Fruit fly (Drosophila melanogaster) whole organism, wandering third instar larva: ENCODE data around the gene CG13280.
A peak's percentile ranks its signal among the peaks of the same experiment; 100 is the strongest.

Source experiments
- Mio ChIP-seq: sonication (Bioruptor generic); optimal IDR thresholded peaks from 2 replicates; lab custom pipeline; 2016; ENCODE audit warnings: missing biosample characterization, missing genetic modification characterization
- Myc ChIP-seq: fragments of >200 bp; optimal IDR thresholded peaks from 2 replicates; lab custom pipeline; 2017
- Sp1 ChIP-seq: fragments of 200-800 bp; sonication (Bioruptor generic); optimal IDR thresholded peaks from 3 replicates; lab custom pipeline; 2019; ENCODE audit warnings: missing biosample characterization, mild to moderate bottlenecking, missing genetic modification characterization, moderate library complexity
- br ChIP-seq: fragments of 200-800 bp; sonication (Bioruptor generic); optimal IDR thresholded peaks from 2 replicates; lab custom pipeline; 2016; ENCODE audit warnings: missing biosample characterization, missing genetic modification characterization
- dl ChIP-seq, 2 experiments: fragments of 175-275, 200-275 bp in 1 of 2; fragments of 200-275 bp in 1 of 2; sonication (Bioruptor generic); optimal IDR thresholded peaks; lab custom pipeline; 2018; ENCODE audit warnings: mild to moderate bottlenecking in 2 of 2, missing biosample characterization in 2 of 2, missing genetic modification characterization in 2 of 2, moderate library complexity in 2 of 2; ENCODE audit not compliant: partially characterized antibody in 2 of 2, insufficient read depth in 1 of 2
- fru ChIP-seq: fragments of 200-800 bp; sonication (Bioruptor generic); optimal IDR thresholded peaks from 3 replicates; lab custom pipeline; 2016; ENCODE audit warnings: missing biosample characterization, mild to moderate bottlenecking, missing genetic modification characterization
- h ChIP-seq: fragments of 200-800 bp; sonication (Bioruptor generic); optimal IDR thresholded peaks from 3 replicates; lab custom pipeline; 2016; ENCODE audit warnings: missing biosample characterization, mild to moderate bottlenecking, missing genetic modification characterization
- psq ChIP-seq: fragments of 200-800 bp; sonication (Bioruptor generic); optimal IDR thresholded peaks from 3 replicates; lab custom pipeline; 2017; ENCODE audit warnings: missing biosample characterization, mild to moderate bottlenecking, missing genetic modification characterization, moderate library complexity
- rgr ChIP-seq: fragments of 200-800 bp; sonication (Bioruptor generic); optimal IDR thresholded peaks from 3 replicates; lab custom pipeline; 2016; ENCODE audit warnings: missing biosample characterization, mild to moderate bottlenecking, missing genetic modification characterization
- usp ChIP-seq: fragments of >200 bp; optimal IDR thresholded peaks from 2 replicates; lab custom pipeline; 2017; ENCODE audit warnings: missing biosample characterization, missing genetic modification characterization

DNA sequence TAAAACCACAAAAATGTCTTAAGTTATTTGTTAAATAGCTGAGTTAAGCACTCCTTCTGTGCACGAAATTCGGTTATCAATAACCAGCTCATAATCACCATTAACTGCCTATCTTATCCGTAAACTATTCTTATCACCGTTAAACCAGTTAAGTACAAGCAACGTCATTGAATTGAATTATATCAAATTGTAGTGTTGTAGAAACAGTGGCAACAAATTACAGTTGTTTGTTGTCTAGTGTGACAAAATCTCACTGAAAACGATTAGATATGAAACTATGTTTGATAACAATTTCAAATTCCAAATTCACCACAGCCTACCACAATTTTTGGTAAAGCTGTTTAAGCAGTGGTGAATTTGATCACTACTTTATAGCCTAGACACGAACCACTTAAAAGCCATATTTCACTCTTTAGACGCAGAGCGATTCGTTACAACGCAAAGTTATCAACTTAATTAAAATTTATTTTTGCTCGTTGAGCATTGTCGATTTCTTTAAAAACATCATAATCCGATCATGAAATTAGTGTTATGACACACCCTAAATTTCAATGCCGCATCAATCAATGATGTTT lies 19.2 kb downstream of the CG13280 start:
- TF ChIP-seq fru: no peak
- TF ChIP-seq h (GFP tag; lab: Kevin White, UChicago): no peak
- TF ChIP-seq usp: no peak
- TF ChIP-seq dl (GFP tag; optimal IDR thresholded peaks at IDR 0.05; lab: Kevin White, UChicago; ENCODE audit: insufficient read depth in 1 of 2, partially characterized antibody in 2 of 2): no peak
- TF ChIP-seq psq (GFP tag; lab: Kevin White, UChicago): no peak
- no peak for TF ChIP-seq rgr (GFP tag; lab: Kevin White, UChicago)
- TF ChIP-seq Myc (lab: Kevin White, UChicago): peak; percentile 62
- TF ChIP-seq Sp1 (GFP tag; lab: Kevin White, UChicago): no peak
- no peak for TF ChIP-seq br (GFP tag; lab: Kevin White, UChicago)
- no peak for TF ChIP-seq Mio (GFP tag; lab: Kevin White, UChicago)
